Fruit fly (Drosophila melanogaster) whole organism, prepupa: ENCODE results near the gene CG15580.

Experiments used
- Blimp-1 ChIP-seq: fragments of 200-800 bp; sonication (Bioruptor generic); optimal IDR thresholded peaks from 3 replicates; lab custom pipeline; 2017; ENCODE audit warnings: missing biosample characterization, missing genetic modification characterization, mild to moderate bottlenecking, moderate library complexity, missing genetic modification reagents
- CG10631 ChIP-seq: fragments of 200-800 bp; sonication (Bioruptor generic); optimal IDR thresholded peaks from 2 replicates; lab custom pipeline; 2016; ENCODE audit warnings: missing biosample characterization, missing genetic modification characterization
- CG11294 ChIP-seq: fragments of 200-800 bp; sonication (Bioruptor generic); IDR thresholded peaks from 2 replicates; pipeline ENCODE4 v1.3.6; 2022; ENCODE audit warnings: missing biosample characterization, missing genetic modification characterization
- CG11762 ChIP-seq: fragments of 200-800 bp; sonication (Bioruptor generic); optimal IDR thresholded peaks from 3 replicates; lab custom pipeline; 2016; ENCODE audit warnings: missing biosample characterization, missing genetic modification characterization; ENCODE audit not compliant: insufficient read depth
- CG11902 ChIP-seq: fragments of 200-800 bp; sonication (Bioruptor generic); optimal IDR thresholded peaks from 3 replicates; lab custom pipeline; 2016; ENCODE audit warnings: missing biosample characterization, missing genetic modification characterization
- CG15336 ChIP-seq: fragments of 200-800 bp; sonication (Bioruptor generic); IDR thresholded peaks from 2 replicates; pipeline ENCODE4 v1.3.6; 2022; ENCODE audit warnings: missing biosample characterization, missing genetic modification characterization
- CG1621 ChIP-seq: fragments of 200-800 bp; sonication (Bioruptor generic); optimal IDR thresholded peaks from 3 replicates; lab custom pipeline; 2018; ENCODE audit warnings: missing biosample characterization, mild to moderate bottlenecking, missing genetic modification characterization
- CG32006 ChIP-seq: fragments of 200-800 bp; sonication (Bioruptor generic); optimal IDR thresholded peaks from 3 replicates; lab custom pipeline; 2017; ENCODE audit warnings: missing biosample characterization, mild to moderate bottlenecking, missing genetic modification characterization
- CG34406 ChIP-seq: fragments of 200-800 bp; sonication (Bioruptor generic); optimal IDR thresholded peaks from 3 replicates; lab custom pipeline; 2016; ENCODE audit warnings: missing biosample characterization, missing genetic modification characterization
- CG4318 ChIP-seq: fragments of 200-800 bp; sonication (Bioruptor generic); optimal IDR thresholded peaks from 3 replicates; lab custom pipeline; 2017; ENCODE audit warnings: missing biosample characterization, mild to moderate bottlenecking, missing genetic modification characterization
- CG6163 ChIP-seq: fragments of 200-800 bp; sonication (Bioruptor generic); IDR thresholded peaks from 3 replicates; pipeline ENCODE4 v1.3.6; 2022; ENCODE audit warnings: missing biosample characterization, missing genetic modification characterization
- CG6276 ChIP-seq: fragments of 200-800 bp; sonication (Bioruptor generic); optimal IDR thresholded peaks from 2 replicates; lab custom pipeline; 2017; ENCODE audit warnings: missing biosample characterization, mild to moderate bottlenecking, missing genetic modification characterization
- CG6808 ChIP-seq: fragments of 200-800 bp; sonication (Bioruptor generic); optimal IDR thresholded peaks from 3 replicates; lab custom pipeline; 2017; ENCODE audit warnings: missing biosample characterization, missing genetic modification characterization, mild to moderate bottlenecking, moderate library complexity, missing genetic modification reagents
- CG8319 ChIP-seq: fragments of 200-800 bp; sonication (Bioruptor generic); optimal IDR thresholded peaks from 3 replicates; lab custom pipeline; 2016; ENCODE audit warnings: missing biosample characterization, missing genetic modification characterization
- CG8632 ChIP-seq: fragments of 200-800 bp; sonication (Bioruptor generic); optimal IDR thresholded peaks from 3 replicates; lab custom pipeline; 2016; ENCODE audit warnings: missing biosample characterization, missing genetic modification characterization
- CG9139 ChIP-seq: fragments of 200-800 bp; sonication (Bioruptor generic); optimal IDR thresholded peaks from 3 replicates; lab custom pipeline; 2017; ENCODE audit warnings: missing biosample characterization, mild to moderate bottlenecking, missing genetic modification characterization
- Eip78C ChIP-seq: fragments of 200-800 bp; sonication (Bioruptor generic); peaks from one replicate; lab custom pipeline; 2016; ENCODE audit warnings: missing biosample characterization, missing genetic modification characterization
- Ets96B ChIP-seq: fragments of 200-800 bp; optimal IDR thresholded peaks from 2 replicates; lab custom pipeline; 2019; ENCODE audit warnings: missing biosample characterization, mild to moderate bottlenecking, missing genetic modification characterization, moderate library complexity
- Hr38 ChIP-seq: sonication (Bioruptor generic); optimal IDR thresholded peaks from 2 replicates; lab custom pipeline; 2016; ENCODE audit warnings: missing biosample characterization, missing genetic modification characterization
- Hr39 ChIP-seq: fragments of 200-800 bp; sonication (Bioruptor generic); optimal IDR thresholded peaks from 2 replicates; lab custom pipeline; 2016; ENCODE audit warnings: missing biosample characterization, missing genetic modification characterization
- Hr4 ChIP-seq: fragments of 200-800 bp; sonication (Bioruptor generic); optimal IDR thresholded peaks from 3 replicates; lab custom pipeline; 2016; ENCODE audit warnings: missing biosample characterization, missing genetic modification characterization
- Met ChIP-seq: fragments of 200-800 bp; sonication (Bioruptor generic); optimal IDR thresholded peaks from 3 replicates; lab custom pipeline; 2016; ENCODE audit warnings: missing biosample characterization, missing genetic modification characterization
- Smox ChIP-seq: fragments of 200-800 bp; sonication (Bioruptor generic); optimal IDR thresholded peaks from 3 replicates; lab custom pipeline; 2016; ENCODE audit warnings: missing biosample characterization, missing genetic modification characterization
- acj6 ChIP-seq: fragments of 200-800 bp; sonication (Bioruptor generic); optimal IDR thresholded peaks from 3 replicates; lab custom pipeline; 2016; ENCODE audit warnings: missing biosample characterization, missing genetic modification characterization
- cyc ChIP-seq: fragments of 200-800 bp; sonication (Bioruptor generic); optimal IDR thresholded peaks from 3 replicates; lab custom pipeline; 2016; ENCODE audit warnings: missing biosample characterization, missing genetic modification characterization
- dsx ChIP-seq: fragments of 200-800 bp; optimal IDR thresholded peaks from 3 replicates; lab custom pipeline; 2019; ENCODE audit warnings: missing biosample characterization, mild to moderate bottlenecking, missing genetic modification characterization, moderate library complexity; ENCODE audit not compliant: poor library complexity, severe bottlenecking
- eg ChIP-seq: fragments of 200-800 bp; sonication (Bioruptor generic); IDR thresholded peaks from 3 replicates; pipeline ENCODE4 v1.3.6; 2022; ENCODE audit warnings: missing biosample characterization, missing genetic modification characterization
- fd59A ChIP-seq: fragments of 200-800 bp; sonication (Bioruptor generic); optimal IDR thresholded peaks from 2 replicates; lab custom pipeline; 2017; ENCODE audit warnings: missing biosample characterization, mild to moderate bottlenecking, missing genetic modification characterization, missing genetic modification reagents
- fkh ChIP-seq: fragments of 200-800 bp; sonication (Bioruptor generic); optimal IDR thresholded peaks from 3 replicates; lab custom pipeline; 2017; ENCODE audit warnings: missing biosample characterization, mild to moderate bottlenecking, missing genetic modification characterization, moderate library complexity
- lz ChIP-seq: fragments of 200-800 bp; sonication (Bioruptor generic); optimal IDR thresholded peaks from 3 replicates; lab custom pipeline; 2016; ENCODE audit warnings: missing biosample characterization, missing genetic modification characterization
- spab ChIP-seq: fragments of 200-800 bp; sonication (Bioruptor generic); optimal IDR thresholded peaks from 2 replicates; lab custom pipeline; 2017; ENCODE audit warnings: missing biosample characterization, mild to moderate bottlenecking, missing genetic modification characterization, missing genetic modification reagents
- ss ChIP-seq, 2 experiments: fragments of 200-800 bp; sonication (Bioruptor generic); optimal IDR thresholded peaks; 2 replicates in 1 of 2; 3 replicates in 1 of 2; lab custom pipeline; 2017 to 2018; ENCODE audit warnings: mild to moderate bottlenecking in 2 of 2, missing biosample characterization in 2 of 2, missing genetic modification characterization in 2 of 2, moderate library complexity in 1 of 2
- topi ChIP-seq: fragments of 200-800 bp; sonication (Bioruptor generic); optimal IDR thresholded peaks from 3 replicates; lab custom pipeline; 2016; ENCODE audit warnings: missing biosample characterization, missing genetic modification characterization

The CG15580 gene

DNA sequence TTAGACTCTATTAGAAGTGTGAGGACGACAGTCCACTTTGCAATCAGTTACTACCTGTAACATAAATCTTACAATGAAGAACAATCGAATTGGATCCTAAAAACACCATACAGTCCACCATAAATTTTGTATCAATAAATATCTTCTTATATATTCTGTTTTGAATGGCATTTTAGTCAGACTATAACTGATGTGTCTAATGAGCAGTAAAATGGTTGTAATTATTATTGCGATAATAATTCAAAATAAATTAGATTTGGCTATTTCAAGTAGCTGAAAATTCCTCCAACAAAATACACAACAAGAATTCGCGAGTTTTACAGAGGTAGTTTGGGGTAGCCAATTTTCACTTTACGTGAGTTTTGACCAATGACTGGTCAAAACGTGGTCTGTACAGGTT lies 45.0 kb upstream of the CG15580 start (continued):
- TF ChIP-seq CG4318 (GFP tag; lab: Kevin White, UChicago) = peak; percentile 62
- no peak for TF ChIP-seq Smox (GFP tag; lab: Kevin White, UChicago)
- TF ChIP-seq CG6276 (GFP tag; lab: Kevin White, UChicago) = peak; percentile 50
- TF ChIP-seq CG8632 = peak; percentile 36
- TF ChIP-seq Blimp-1 = no peak
- no peak for TF ChIP-seq dsx (GFP tag; lab: Kevin White, UChicago)
- peak; percentile 12 for TF ChIP-seq CG1621 (tag; lab: Kevin White, UChicago)
- peak; percentile 53 for TF ChIP-seq acj6
- peak; percentile 30 for TF ChIP-seq CG8319 (GFP tag; lab: Kevin White, UChicago)
- TF ChIP-seq ss (GFP tag; optimal IDR thresholded peaks at IDR 0.05; lab: Kevin White, UChicago) = peak in 1 of 2 experiments; percentile 52
- TF ChIP-seq CG9139 (GFP tag; lab: Kevin White, UChicago) = no peak
- peak; percentile 72 for TF ChIP-seq spab (GFP tag; lab: Kevin White, UChicago)
- TF ChIP-seq eg (GFP tag; lab: Robert Waterston, UW) = 0 out of 3 replicates have a peak, but pooled peaks have one; percentile 51
- TF ChIP-seq CG10631 = peak; percentile 68
- TF ChIP-seq CG11762 = peak; percentile 15
- peak; percentile 81 for TF ChIP-seq CG6808 (GFP tag; lab: Kevin White, UChicago)
- TF ChIP-seq CG15336 = 0 out of 2 replicates have a peak, but pooled peaks have one; percentile 32
- no peak for TF ChIP-seq Hr39
- no peak for TF ChIP-seq CG6163 (GFP tag; lab: Robert Waterston, UW)
- TF ChIP-seq lz (GFP tag; lab: Kevin White, UChicago) = no peak
- TF ChIP-seq cyc = no peak
- peak; percentile 92 for TF ChIP-seq Eip78C (GFP tag; lab: Kevin White, UChicago)

DNA sequence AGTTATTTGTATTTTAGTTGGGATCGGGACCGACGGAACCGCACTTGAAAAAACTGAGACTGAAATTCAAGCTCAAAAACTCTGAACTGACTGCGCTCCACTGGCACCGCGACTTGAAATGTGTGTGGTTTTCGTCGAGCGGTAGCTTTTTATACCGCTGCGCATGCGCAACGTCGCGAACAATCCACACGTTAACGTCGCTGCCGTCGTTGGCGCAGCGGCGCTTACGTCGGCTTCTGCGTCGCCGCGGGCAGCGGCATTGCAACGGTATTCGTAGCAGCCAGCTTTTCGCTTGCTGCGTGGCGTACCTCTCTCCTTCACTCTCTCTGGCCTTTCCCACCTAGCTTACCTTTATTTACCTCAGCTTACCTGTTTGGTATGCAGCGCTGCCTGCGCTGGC lies 43.4 kb upstream of the CG15580 start, which contains the start of gene Gasp:
Gasp (minus strand) TSS at position 124 of the 400 bp plus-strand sequence.
- TF ChIP-seq CG6163 (GFP tag; lab: Robert Waterston, UW) (0 out of 3 replicates have a peak, but pooled peaks have one; percentile 7), lz (GFP tag; lab: Kevin White, UChicago) (no peak), Eip78C (GFP tag; lab: Kevin White, UChicago) (peak; percentile 65), fkh (GFP tag; lab: Kevin White, UChicago) (peak; percentile 48), CG1621 (tag; lab: Kevin White, UChicago) (no peak)

DNA sequence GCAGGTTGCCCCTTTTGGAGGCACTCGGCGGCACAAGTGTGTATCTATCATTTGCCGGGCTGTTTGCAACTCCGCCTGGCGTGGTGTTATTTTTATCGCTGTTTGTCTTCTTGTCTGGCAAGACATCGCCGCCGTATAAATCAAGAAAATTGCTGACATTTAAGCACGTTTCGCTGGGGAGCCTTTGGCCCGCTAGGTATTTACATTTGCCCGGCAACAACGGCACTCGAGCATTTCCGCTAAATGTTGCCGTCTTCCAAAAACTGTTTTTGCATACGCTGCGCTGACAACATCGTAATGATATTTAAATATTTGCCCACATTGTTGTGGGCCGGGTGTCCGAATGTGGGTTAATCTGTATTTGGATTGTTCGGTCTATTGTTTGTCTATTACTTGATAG lies 41.0 kb upstream of the CG15580 start:
- TF ChIP-seq Met (no peak), CG34406 (GFP tag; lab: Kevin White, UChicago) (no peak), eg (GFP tag; lab: Robert Waterston, UW) (0 out of 3 replicates have a peak, but pooled peaks have one; percentile 9), fkh (GFP tag; lab: Kevin White, UChicago) (peak; percentile 32)

DNA sequence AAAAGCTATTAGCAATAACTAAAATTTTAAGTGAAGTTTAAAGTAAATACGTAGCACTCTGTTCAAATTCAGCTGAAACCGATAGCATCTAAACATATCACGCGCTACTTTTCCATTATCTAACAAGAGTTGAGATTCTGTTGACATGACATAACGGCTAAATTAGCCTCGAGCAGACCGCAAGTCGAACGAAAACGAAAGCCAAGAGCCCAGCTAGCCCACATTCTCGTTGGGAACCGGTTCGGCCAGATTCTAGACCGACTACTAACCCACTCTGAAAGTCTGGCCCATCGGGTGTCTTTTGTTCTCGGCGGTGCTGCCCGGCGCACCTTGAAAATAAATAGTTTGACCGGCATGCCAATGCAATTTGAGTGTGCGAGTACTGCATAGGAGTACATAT lies 39.7 kb upstream of the CG15580 start:
- TF ChIP-seq CG11902 = no peak
- TF ChIP-seq CG15336 = 0 out of 2 replicates have a peak, but pooled peaks have one; percentile 9

DNA sequence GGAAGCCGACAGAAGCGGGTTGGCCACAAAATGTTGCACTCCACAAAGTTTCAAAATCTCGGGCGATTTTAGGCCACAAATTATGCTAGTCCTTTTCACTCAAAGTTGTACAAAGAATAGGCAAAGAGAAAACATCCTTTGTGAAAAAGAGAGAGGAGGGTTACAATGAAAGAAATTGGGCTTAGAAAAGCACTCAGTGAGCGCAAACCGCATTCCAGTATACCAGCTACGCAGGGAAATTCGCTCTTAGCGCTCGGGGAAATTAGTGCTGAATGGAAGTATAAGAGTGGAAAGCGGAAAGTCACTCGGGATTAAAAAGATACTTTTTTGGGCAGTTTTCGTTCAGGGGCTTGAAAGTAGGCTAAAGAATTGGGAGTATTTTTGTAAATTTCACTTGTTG lies 24.8 kb upstream of the CG15580 start:
- TF ChIP-seq Hr38 (GFP tag; lab: Kevin White, UChicago) = no peak

DNA sequence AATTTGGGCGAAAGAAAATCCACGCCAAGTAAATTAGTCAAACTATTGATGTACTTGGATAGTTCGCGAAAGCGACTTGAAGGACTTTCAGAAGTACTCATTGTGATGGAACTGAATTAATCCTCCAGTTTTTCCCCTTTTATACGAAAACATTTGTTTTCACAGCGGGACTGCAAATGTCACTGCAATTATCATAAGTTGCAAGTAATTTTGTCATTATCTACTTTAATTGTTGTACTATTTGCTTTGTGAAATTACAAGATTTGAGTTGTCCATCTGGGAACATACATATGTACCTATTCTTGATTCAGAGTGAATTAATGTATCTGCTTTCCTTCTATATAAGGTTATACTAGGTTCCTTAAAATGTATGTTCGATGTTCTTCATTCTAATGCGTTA lies 20.8 kb upstream of the CG15580 start, which contains the start of gene Or83c:
Or83c (minus strand) TSS at position 101 of the 400 bp plus-strand sequence.
- TF ChIP-seq Hr4 (GFP tag; lab: Kevin White, UChicago) (no peak), Ets96B (tag; lab: Kevin White, UChicago) (no peak), CG11294 (GFP tag; lab: Robert Waterston, UW) (no peak), CG32006 (GFP tag; lab: Kevin White, UChicago) (no peak), fd59A (GFP tag; lab: Kevin White, UChicago) (no peak), topi (GFP tag; lab: Kevin White, UChicago) (no peak), Hr39 (no peak)
